Worm (Caenorhabditis elegans) whole organism, L4 larva: ENCODE measurements around the gene C27F2.10.

Source experiments
- T20F7.1 ChIP-seq: fragments of 200-800 bp; sonication (Bioruptor generic); optimal IDR thresholded peaks from 2 replicates; lab custom pipeline; 2018; ENCODE audit warnings: mild to moderate bottlenecking, missing genetic modification characterization, missing compliant biosample characterization
- aha-1 ChIP-seq: fragments of 150-350 bp; peaks from one replicate; lab custom pipeline; 2014; ENCODE audit warnings: missing biosample characterization, missing genetic modification characterization
- ceh-62 ChIP-seq: sonication (generic microtip); optimal IDR thresholded peaks from 2 replicates; lab custom pipeline; 2017; ENCODE audit warnings: missing biosample characterization, missing genetic modification characterization
- lin-38 ChIP-seq: fragments of 200-800 bp; sonication (Bioruptor generic); IDR thresholded peaks from 2 replicates; pipeline ENCODE4 v1.3.6; 2022; ENCODE audit warnings: missing genetic modification reagents, missing genetic modification characterization, missing compliant biosample characterization
- nhr-28 ChIP-seq: fragments of 150-350 bp; optimal IDR thresholded peaks from 2 replicates; lab custom pipeline; 2014; ENCODE audit warnings: missing biosample characterization, missing genetic modification characterization
- skn-1 ChIP-seq: fragments of 150-350 bp; optimal IDR thresholded peaks from 2 replicates; lab custom pipeline; 2014; ENCODE audit warnings: missing biosample characterization, missing genetic modification characterization
- zag-1 ChIP-seq: fragments of 150-350 bp; optimal IDR thresholded peaks from 2 replicates; lab custom pipeline; 2014; ENCODE audit warnings: missing biosample characterization, missing genetic modification characterization
- zip-2 ChIP-seq: fragments of 150-350 bp; optimal IDR thresholded peaks from 2 replicates; lab custom pipeline; 2014; ENCODE audit warnings: missing biosample characterization, missing genetic modification characterization

DNA sequence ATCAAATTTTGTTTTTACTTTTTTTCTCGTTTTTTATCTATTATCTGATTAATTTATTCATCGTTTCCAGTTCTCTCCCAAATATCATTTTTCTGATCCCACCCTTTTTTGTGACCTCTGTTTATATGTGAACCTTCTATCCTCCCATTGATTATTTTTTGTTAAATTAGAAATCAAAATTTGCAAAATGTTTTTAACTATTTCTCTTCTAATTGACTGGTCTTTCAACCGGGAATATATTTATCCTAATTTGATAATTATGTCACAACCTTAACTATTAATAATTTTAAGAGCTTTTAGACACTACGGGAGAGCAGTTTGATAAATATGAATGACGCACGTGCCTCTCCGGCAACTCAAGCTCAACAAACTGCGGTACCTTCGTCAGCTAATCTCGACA lies 42.5 kb downstream of the C27F2.10 start, which contains the start of gene ntl-9:
- TF ChIP-seq ceh-62 (tag; lab: Kevin White, UChicago) = no peak
- no peak for TF ChIP-seq skn-1 (tag; lab: Kevin White, UChicago)
- TF ChIP-seq lin-38 (GFP tag; lab: Robert Waterston, UW) = no peak
- no peak for TF ChIP-seq T20F7.1
- TF ChIP-seq aha-1 (tag; lab: Kevin White, UChicago) = no peak
- TF ChIP-seq zip-2 (tag; lab: Kevin White, UChicago) = no peak
- TF ChIP-seq nhr-28 (tag; lab: Kevin White, UChicago) = no peak
- TF ChIP-seq zag-1 = no peak
